Worm (Caenorhabditis elegans): ENCODE measurements around the gene daf-1.
A peak's percentile ranks its signal among the peaks of the same experiment; 100 is the strongest.

daf-1 gene

DNA sequence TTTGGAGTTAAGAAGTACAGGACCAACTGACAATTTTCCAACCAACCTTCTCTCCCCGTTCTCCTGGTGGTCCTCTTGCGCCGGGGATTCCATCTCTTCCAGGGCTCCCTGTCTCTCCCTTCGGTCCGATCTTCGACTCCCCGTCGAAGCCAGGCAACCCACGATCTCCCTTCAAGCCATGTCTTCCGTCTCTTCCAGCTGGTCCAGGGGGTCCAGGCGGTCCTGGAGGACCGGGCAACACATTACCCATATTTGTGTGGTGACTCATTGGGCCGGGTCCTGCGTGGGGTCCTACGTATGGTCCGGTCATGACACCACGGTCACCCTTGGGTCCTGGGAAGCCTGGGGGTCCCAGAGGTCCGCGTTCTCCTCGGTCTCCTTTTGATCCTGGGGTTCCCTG, 8.8 kb downstream of the daf-1 start:
- TF ChIP-seq ztf-18 (tag; optimal IDR thresholded peaks at IDR 0.05) (no peak), egrh-3 (GFP tag; IDR thresholded peaks at IDR 0.05) (peak; percentile 74; the same call in 1 of the 2 replicates), F23B12.7 (tag; optimal IDR thresholded peaks at IDR 0.05; ENCODE audit: insufficient read depth) (no peak), zfh-2 (GFP tag; conservative IDR thresholded peaks at IDR 0.05) (peak; percentile 74)

DNA sequence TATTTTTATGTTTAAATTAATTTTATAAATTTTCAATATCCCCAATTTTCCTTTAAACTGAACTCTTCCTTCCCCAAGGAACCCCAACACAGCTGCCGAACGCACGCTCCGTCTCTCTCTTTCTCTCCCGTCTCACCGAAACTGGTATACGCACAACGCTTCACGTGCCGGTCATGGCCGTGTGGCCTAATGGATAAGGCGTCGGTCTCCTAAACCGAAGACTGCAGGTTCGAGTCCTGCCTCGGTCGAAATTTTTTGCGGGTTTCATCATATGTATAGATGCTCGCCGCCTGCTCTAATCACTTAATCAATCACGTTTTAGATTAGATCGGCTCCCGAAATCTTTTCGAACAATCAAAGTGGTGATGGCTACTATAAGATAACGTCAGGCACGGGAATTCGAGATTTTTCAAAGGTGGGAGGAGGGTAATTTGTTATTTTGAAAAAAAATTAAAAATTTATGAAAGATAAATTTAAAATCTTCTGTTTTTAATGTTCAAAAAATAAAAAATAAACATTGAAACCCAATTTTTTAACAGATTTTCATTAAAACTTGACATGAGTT, 11.7 kb downstream of the daf-1 start:
- TF ChIP-seq madf-3 (GFP tag; IDR thresholded peaks at IDR 0.05) (no peak), bed-2 (GFP tag; IDR thresholded peaks at IDR 0.05) (0 out of 2 replicates have a peak, but pooled peaks have one; percentile 8), B0019.2 (GFP tag; conservative IDR thresholded peaks at IDR 0.05) (no peak), lsy-27 (tag; optimal IDR thresholded peaks at IDR 0.05; ENCODE audit: borderline replicate concordance, insufficient read depth) (peak; percentile 30), nfyb-1 (GFP tag; IDR thresholded peaks at IDR 0.05) (peak; percentile 79), ztf-18 (tag; optimal IDR thresholded peaks at IDR 0.05) (peak; percentile 64), egl-44 (GFP tag; IDR thresholded peaks at IDR 0.05) (peak; percentile 84), sptf-2 (GFP tag; optimal IDR thresholded peaks at IDR 0.05) (no peak), cebp-2 (GFP tag; IDR thresholded peaks at IDR 0.05) (peak; percentile 55; the same call in 1 of the 2 replicates), ztf-3 (GFP tag; optimal IDR thresholded peaks at IDR 0.05) (no peak), D2030.7 (GFP tag; IDR thresholded peaks at IDR 0.05) (peak; percentile 76), F57A8.1 (GFP tag; optimal IDR thresholded peaks at IDR 0.05) (peak; percentile 3), hsf-1 (GFP tag; IDR thresholded peaks at IDR 0.05) (no peak), dox-1 (GFP tag; IDR thresholded peaks at IDR 0.05) (peak; percentile 86), T07F8.4 (tag; optimal IDR thresholded peaks at IDR 0.05) (peak; percentile 7), hlh-26 (GFP tag; conservative IDR thresholded peaks at IDR 0.05) (no peak), F55B11.4 (tag; optimal IDR thresholded peaks at IDR 0.05; ENCODE audit: borderline replicate concordance, insufficient read depth) (no peak), athp-1 (tag; optimal IDR thresholded peaks at IDR 0.05) (peak; percentile 55), egrh-3 (GFP tag; IDR thresholded peaks at IDR 0.05) (peak; percentile 43; the same call in 1 of the 2 replicates), B0336.3 (GFP tag; IDR thresholded peaks at IDR 0.05) (no peak), die-1 (tag; optimal IDR thresholded peaks at IDR 0.05) (peak; percentile 68), F52B5.7 (tag; optimal IDR thresholded peaks at IDR 0.05) (peak; percentile 44), ceh-27 (GFP tag; optimal IDR thresholded peaks at IDR 0.05) (peak; percentile 79), F37B4.10 (GFP tag; IDR thresholded peaks at IDR 0.05) (0 out of 2 replicates have a peak, but pooled peaks have one; percentile 78), attf-6 (GFP tag; IDR thresholded peaks at IDR 0.05) (no peak), attf-3 (GFP tag; conservative IDR thresholded peaks at IDR 0.05) (peak; percentile 67), let-526 (GFP tag; IDR thresholded peaks at IDR 0.05) (no peak), nfya-2 (GFP tag; IDR thresholded peaks at IDR 0.05) (no peak), mes-4 (tag; optimal IDR thresholded peaks at IDR 0.05) (peak; percentile 35), snpc-4 (GFP tag; optimal IDR thresholded peaks at IDR 0.05) (peak; percentile 28), snpc-4 (tag; optimal IDR thresholded peaks at IDR 0.05) (peak in 1 of 4 experiments; percentile 58), let-607 (tag; optimal IDR thresholded peaks at IDR 0.05) (peak in 1 of 2 experiments; percentile 3), sea-2 (GFP tag; IDR thresholded peaks at IDR 0.05) (no peak), ccch-3 (GFP tag; optimal IDR thresholded peaks at IDR 0.05) (no peak), nhr-120 (GFP tag; IDR thresholded peaks at IDR 0.05) (0 out of 2 replicates have a peak, but pooled peaks have one; percentile 4), tlf-1 (GFP tag; optimal IDR thresholded peaks at IDR 0.05) (no peak), nhr-90 (tag; optimal IDR thresholded peaks at IDR 0.05) (peak; percentile 74), ceh-40 (GFP tag; IDR thresholded peaks at IDR 0.05) (no peak), ekl-4 (GFP tag; IDR thresholded peaks at IDR 0.05) (peak; percentile 75), hlh-12 (tag; optimal IDR thresholded peaks at IDR 0.05) (peak; percentile 9), hmg-1.2 (GFP tag; IDR thresholded peaks at IDR 0.05) (peak; percentile 81), rpc-1 (optimal IDR thresholded peaks at IDR 0.05) (peak; percentile 70), rpc-1 (tag; optimal IDR thresholded peaks at IDR 0.05) (peak; percentile 84), ztf-22 (GFP tag; optimal IDR thresholded peaks at IDR 0.05) (no peak)
